In the genomic region with DNA sequence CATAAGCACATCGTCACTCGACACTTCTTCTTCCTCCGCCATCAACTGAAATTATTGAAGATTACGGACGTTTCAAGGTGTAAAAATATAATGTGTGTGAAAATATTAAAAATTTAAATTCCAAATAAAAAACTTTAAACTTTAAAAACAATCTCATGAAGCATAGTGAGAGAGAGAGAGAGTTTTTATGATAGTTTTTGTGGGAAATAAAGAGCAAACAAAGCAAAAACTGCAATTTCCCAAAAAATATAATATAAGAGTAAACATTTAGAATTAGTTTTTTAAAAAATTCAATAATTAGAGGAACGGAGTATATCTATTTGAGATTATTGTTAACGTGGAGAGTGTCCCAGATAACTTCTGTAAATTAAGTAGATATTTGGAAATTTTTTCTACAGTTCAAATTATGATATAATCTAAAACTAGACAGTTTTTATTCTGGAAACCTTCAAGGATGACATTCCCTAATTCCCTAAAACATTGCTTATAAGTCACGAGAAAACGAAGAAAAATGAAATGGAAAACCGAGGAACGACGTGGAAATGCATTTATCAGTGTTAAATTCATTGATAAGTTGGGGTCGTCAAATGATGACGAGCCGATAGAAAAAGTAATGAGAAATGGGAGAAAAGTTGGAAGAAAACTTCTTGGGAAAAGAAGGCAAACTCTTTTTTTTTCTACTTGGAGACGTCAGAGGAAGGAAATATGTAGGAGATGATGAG, we compare ENCODE assay signal across 4 worm cellular contexts.
A peak's percentile ranks its signal among the peaks of the same experiment; 100 is the strongest.
TF ChIP-seq lines count a peak whose summit lies in the region.

A gene (minus strand): TSS at position 51 of the 722 bp plus-strand sequence.

TF ChIP-seq in whole organism, L2 larva, 48 proteins besides CTCF, POLR2A, EP300 and RAD21:
- TF ChIP-seq elt-1 (tag; optimal IDR thresholded peaks at IDR 0.05; lab: Kevin White, UChicago) = no peak
- no peak for TF ChIP-seq nhr-23 (tag; optimal IDR thresholded peaks at IDR 0.05; lab: Kevin White, UChicago)
- TF ChIP-seq C34F6.9 (tag; optimal IDR thresholded peaks at IDR 0.05; lab: Kevin White, UChicago) = no peak
- TF ChIP-seq peb-1 (tag; optimal IDR thresholded peaks at IDR 0.05; lab: Kevin White, UChicago) = no peak
- no peak for TF ChIP-seq sem-4 (tag; optimal IDR thresholded peaks at IDR 0.05; lab: Kevin White, UChicago)
- TF ChIP-seq ztf-11 (tag; optimal IDR thresholded peaks at IDR 0.05; lab: Kevin White, UChicago) = no peak
- no peak for TF ChIP-seq ceh-82 (tag; optimal IDR thresholded peaks at IDR 0.05; lab: Kevin White, UChicago)
- TF ChIP-seq lin-11 (tag; optimal IDR thresholded peaks at IDR 0.05; lab: Kevin White, UChicago) = no peak
- no peak for TF ChIP-seq lin-39 (tag; optimal IDR thresholded peaks at IDR 0.05; lab: Kevin White, UChicago)
- no peak for TF ChIP-seq nhr-6 (tag; optimal IDR thresholded peaks at IDR 0.05; lab: Kevin White, UChicago)
- TF ChIP-seq fos-1 (tag; optimal IDR thresholded peaks at IDR 0.05; lab: Kevin White, UChicago) = peak; percentile 82
- TF ChIP-seq snpc-4 (tag; optimal IDR thresholded peaks at IDR 0.05; lab: Kevin White, UChicago) = no peak
- TF ChIP-seq skn-1 (tag; optimal IDR thresholded peaks at IDR 0.05; lab: Kevin White, UChicago) = no peak
- TF ChIP-seq ZK546.5 (tag; optimal IDR thresholded peaks at IDR 0.05; lab: Kevin White, UChicago) = no peak
- TF ChIP-seq F13H6.1 (tag; optimal IDR thresholded peaks at IDR 0.05; lab: Kevin White, UChicago) = no peak
- TF ChIP-seq unc-55 (GFP tag; optimal IDR thresholded peaks at IDR 0.05; lab: Kevin White, UChicago) = peak; percentile 8
- TF ChIP-seq crh-2 (tag; optimal IDR thresholded peaks at IDR 0.05; lab: Kevin White, UChicago) = peak; percentile 6
- no peak for TF ChIP-seq ama-1 (optimal IDR thresholded peaks at IDR 0.05; lab: Kevin White, UChicago)
- no peak for TF ChIP-seq unc-62 (GFP tag; optimal IDR thresholded peaks at IDR 0.05; lab: Kevin White, UChicago)
- no peak for TF ChIP-seq unc-39 (tag; optimal IDR thresholded peaks at IDR 0.05; lab: Kevin White, UChicago)
- TF ChIP-seq mdl-1 (tag; optimal IDR thresholded peaks at IDR 0.05; lab: Kevin White, UChicago) = no peak
- no peak for TF ChIP-seq R02D3.7 (tag; optimal IDR thresholded peaks at IDR 0.05; lab: Kevin White, UChicago)
TF ChIP-seq in whole organism, L2 larva: peak in this region for 3.

TF ChIP-seq in whole organism, L3 larva, 47 proteins besides CTCF, POLR2A, EP300 and RAD21:
- TF ChIP-seq nhr-43 (tag; optimal IDR thresholded peaks at IDR 0.05; lab: Kevin White, UChicago; ENCODE audit: poor library complexity, severe bottlenecking) (no peak), ZK546.5 (tag; optimal IDR thresholded peaks at IDR 0.05; lab: Kevin White, UChicago) (no peak), elt-2 (tag; optimal IDR thresholded peaks at IDR 0.05; lab: Kevin White, UChicago) (peak; percentile 67), pha-4 (tag; optimal IDR thresholded peaks at IDR 0.05; lab: Kevin White, UChicago) (peak; percentile 3)

TF ChIP-seq in whole organism, L4 larva, 104 proteins besides CTCF, POLR2A, EP300 and RAD21:
- TF ChIP-seq nhr-28 (tag; optimal IDR thresholded peaks at IDR 0.05; lab: Kevin White, UChicago) (peak; percentile 45), snpc-1.2 (GFP tag; IDR thresholded peaks at IDR 0.05; lab: Robert Waterston, UW) (no peak), tag-97 (GFP tag; IDR thresholded peaks at IDR 0.05; lab: Robert Waterston, UW) (no peak), hmg-1.1 (GFP tag; IDR thresholded peaks at IDR 0.05; lab: Robert Waterston, UW) (no peak), aha-1 (tag; lab: Kevin White, UChicago) (peak; percentile 71), dve-1 (tag; optimal IDR thresholded peaks at IDR 0.05; lab: Kevin White, UChicago; ENCODE audit: insufficient read depth) (peak; percentile 62), lin-38 (GFP tag; IDR thresholded peaks at IDR 0.05; lab: Robert Waterston, UW) (no peak), F37D6.2 (tag; optimal IDR thresholded peaks at IDR 0.05; lab: Kevin White, UChicago) (no peak), ceh-20 (GFP tag; IDR thresholded peaks at IDR 0.05; lab: Robert Waterston, UW) (no peak), nhr-6 (tag; optimal IDR thresholded peaks at IDR 0.05; lab: Kevin White, UChicago) (no peak), dmd-6 (GFP tag; IDR thresholded peaks at IDR 0.05; lab: Robert Waterston, UW) (0 out of 2 replicates have a peak, but pooled peaks have one; percentile 18), daf-16 (GFP tag; optimal IDR thresholded peaks at IDR 0.05; lab: Kevin White, UChicago) (no peak), daf-16 (tag; optimal IDR thresholded peaks at IDR 0.05; lab: Kevin White, UChicago) (peak; percentile 26), vab-7 (GFP tag; IDR thresholded peaks at IDR 0.05; lab: Robert Waterston, UW) (no peak), spr-1 (tag; optimal IDR thresholded peaks at IDR 0.05; lab: Kevin White, UChicago) (no peak), hlh-11 (tag; optimal IDR thresholded peaks at IDR 0.05; lab: Kevin White, UChicago) (peak; percentile 14), unc-62 (GFP tag; optimal IDR thresholded peaks at IDR 0.05 in 1 of 2; lab: Kevin White, UChicago) (no peak), unc-62 (tag; optimal IDR thresholded peaks at IDR 0.05; lab: Kevin White, UChicago) (no peak), cey-2 (tag; optimal IDR thresholded peaks at IDR 0.05; lab: Kevin White, UChicago; ENCODE audit: borderline replicate concordance, insufficient read depth) (no peak), hlh-30 (tag; optimal IDR thresholded peaks at IDR 0.05; lab: Kevin White, UChicago; ENCODE audit: insufficient read depth) (peak; percentile 11), pqm-1 (tag; optimal IDR thresholded peaks at IDR 0.05; lab: Kevin White, UChicago) (peak; percentile 37)

TF ChIP-seq in whole organism, young adult, 124 proteins besides CTCF, POLR2A, EP300 and RAD21:
- TF ChIP-seq snpc-1.1 (tag; optimal IDR thresholded peaks at IDR 0.05; lab: Kevin White, UChicago; ENCODE audit: insufficient read depth) = no peak
- no peak for TF ChIP-seq C17E4.6 (GFP tag; IDR thresholded peaks at IDR 0.05; lab: Robert Waterston, UW)
- no peak for TF ChIP-seq sdz-38 (tag; optimal IDR thresholded peaks at IDR 0.05; lab: Kevin White, UChicago)
- TF ChIP-seq nhr-80 (tag; optimal IDR thresholded peaks at IDR 0.05; lab: Kevin White, UChicago) = peak; percentile 48
- no peak for TF ChIP-seq ztf-6 (GFP tag; IDR thresholded peaks at IDR 0.05; lab: Robert Waterston, UW)
- no peak for TF ChIP-seq ceh-100 (GFP tag; IDR thresholded peaks at IDR 0.05; lab: Robert Waterston, UW)
- TF ChIP-seq Y56A3A.18 (GFP tag; IDR thresholded peaks at IDR 0.05; lab: Robert Waterston, UW) = no peak
